Fruit fly (Drosophila melanogaster): ENCODE data around the gene CG34404.

The CG34404 gene

DNA sequence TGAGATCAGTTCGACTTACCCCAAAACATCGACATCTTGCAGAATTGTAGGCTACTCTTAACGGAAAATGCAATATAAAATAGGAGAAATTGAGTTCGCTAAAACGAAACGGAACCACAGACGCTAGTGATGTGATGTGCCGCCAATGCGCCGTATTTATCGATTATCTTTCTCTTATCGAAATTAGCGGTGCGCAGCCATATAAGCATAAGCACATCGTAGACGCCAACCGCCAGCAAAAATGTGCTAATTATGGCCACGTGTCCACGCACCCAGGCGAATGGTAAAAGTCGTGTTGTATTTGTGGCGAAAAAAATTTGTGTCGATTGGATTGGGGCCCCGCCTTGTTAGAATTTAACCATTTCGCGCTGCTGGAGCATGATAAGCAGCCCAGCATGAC lies 34.5 kb downstream of the CG34404 start, which contains the start of the genes Fkbp39 and Cyfip (continued):
- TF ChIP-seq sc (optimal IDR thresholded peaks at IDR 0.05) (no peak), sc (GFP tag; optimal IDR thresholded peaks at IDR 0.05) (no peak), her (GFP tag; optimal IDR thresholded peaks at IDR 0.05) (peak; percentile 71), CG10321 (GFP tag; IDR thresholded peaks at IDR 0.05) (no peak), Chrac-16 (GFP tag; optimal IDR thresholded peaks at IDR 0.05) (peak; percentile 40), Deaf1 (tag; optimal IDR thresholded peaks at IDR 0.05) (no peak), Neu2 (GFP tag; optimal IDR thresholded peaks at IDR 0.05; ENCODE audit: borderline replicate concordance) (no peak), CG13123 (GFP tag; optimal IDR thresholded peaks at IDR 0.05) (no peak), sr (GFP tag; IDR thresholded peaks at IDR 0.05) (no peak), MESR4 (GFP tag; optimal IDR thresholded peaks at IDR 0.05) (peak; percentile 94), Bgb (GFP tag; IDR thresholded peaks at IDR 0.05; ENCODE audit: partially characterized antibody) (peak; percentile 90), Dfd (GFP tag; optimal IDR thresholded peaks at IDR 0.05) (no peak), Six4 (GFP tag; optimal IDR thresholded peaks at IDR 0.05) (peak; percentile 36), Lpt (GFP tag; optimal IDR thresholded peaks at IDR 0.05) (no peak), ci (GFP tag; IDR thresholded peaks at IDR 0.05) (peak; percentile 67; the same call in 2 of the 3 replicates), CG7786 (GFP tag; optimal IDR thresholded peaks at IDR 0.05) (peak; percentile 34), CG12155 (GFP tag; optimal IDR thresholded peaks at IDR 0.05) (peak; percentile 55), CG10209 (GFP tag; optimal IDR thresholded peaks at IDR 0.05) (no peak), ara (GFP tag; IDR thresholded peaks at IDR 0.05) (no peak), CG9727 (GFP tag; optimal IDR thresholded peaks at IDR 0.05) (peak; percentile 2), CG10267 (tag; optimal IDR thresholded peaks at IDR 0.05) (peak; percentile 60), Hsf (GFP tag; optimal IDR thresholded peaks at IDR 0.05) (peak; percentile 46), fd102C (GFP tag; optimal IDR thresholded peaks at IDR 0.05) (peak; percentile 4), CG1233 (GFP tag; optimal IDR thresholded peaks at IDR 0.05) (no peak), abd-A (tag; optimal IDR thresholded peaks at IDR 0.05) (no peak), Taf1 (GFP tag; IDR thresholded peaks at IDR 0.05) (no peak), chm (GFP tag; IDR thresholded peaks at IDR 0.05) (no peak), p53 (GFP tag; optimal IDR thresholded peaks at IDR 0.05) (peak; percentile 62), CG4854 (GFP tag; optimal IDR thresholded peaks at IDR 0.05) (peak; percentile 30), C15 (GFP tag; IDR thresholded peaks at IDR 0.05) (no peak), H15 (GFP tag; IDR thresholded peaks at IDR 0.05) (no peak), tx (GFP tag; optimal IDR thresholded peaks at IDR 0.05) (peak; percentile 59), Aef1 (GFP tag; IDR thresholded peaks at IDR 0.05) (peak; percentile 83), Dbx (GFP tag; IDR thresholded peaks at IDR 0.05) (peak; percentile 80), tup (GFP tag; optimal IDR thresholded peaks at IDR 0.05) (no peak), jigr1 (GFP tag; IDR thresholded peaks at IDR 0.05) (no peak), CG6272 (GFP tag; IDR thresholded peaks at IDR 0.05) (peak; percentile 43; the same call in 1 of the 2 replicates), Mad (GFP tag; optimal IDR thresholded peaks at IDR 0.05) (no peak), ab (GFP tag; optimal IDR thresholded peaks at IDR 0.05) (no peak), hkb (optimal IDR thresholded peaks at IDR 0.05) (no peak), hkb (GFP tag; IDR thresholded peaks at IDR 0.05) (0 out of 2 replicates have a peak, but pooled peaks have one; percentile 13), CG7963 (GFP tag; IDR thresholded peaks at IDR 0.05; ENCODE audit: partially characterized antibody) (peak; percentile 59; the same call in 2 of the 3 replicates), CG6791 (GFP tag; IDR thresholded peaks at IDR 0.05; ENCODE audit: partially characterized antibody) (peak; percentile 77), Myb (GFP tag; optimal IDR thresholded peaks at IDR 0.05) (peak; percentile 69), CG15696 (tag; optimal IDR thresholded peaks at IDR 0.05) (no peak), CG12299 (tag; optimal IDR thresholded peaks at IDR 0.05) (no peak), TFAM (GFP tag; optimal IDR thresholded peaks at IDR 0.05) (no peak), chn (GFP tag; optimal IDR thresholded peaks at IDR 0.05) (peak; percentile 8), CG15269 (tag; optimal IDR thresholded peaks at IDR 0.05) (no peak), Pdp1 (GFP tag; optimal IDR thresholded peaks at IDR 0.05) (peak; percentile 30 to 90), Ets65A (GFP tag) (peak; percentile 85), H2.0 (GFP tag; IDR thresholded peaks at IDR 0.05) (no peak)
